Worm (Caenorhabditis elegans) whole organism, L4 larva: ENCODE measurements around the gene arrd-1.

ENCODE experiments used
- Y105C5A.15 ChIP-seq: fragments of 200-800 bp; sonication (Bioruptor generic); IDR thresholded peaks from 2 replicates; pipeline ENCODE4 v1.3.6; 2022; ENCODE audit warnings: missing genetic modification characterization, missing compliant biosample characterization
- Y75B8A.6 ChIP-seq: fragments of 200-800 bp; sonication (Bioruptor generic); IDR thresholded peaks from 2 replicates; pipeline ENCODE4 v1.3.6; 2022; ENCODE audit warnings: missing genetic modification reagents, missing genetic modification characterization, missing compliant biosample characterization
- lin-13 ChIP-seq: fragments of 150-350 bp; optimal IDR thresholded peaks from 2 replicates; lab custom pipeline; 2014; ENCODE audit warnings: missing biosample characterization, missing genetic modification reagents, missing genetic modification characterization
- mdl-1 ChIP-seq, 2 experiments: fragments of 150-350 bp in 1 of 2; sonication (generic microtip) in 1 of 2; optimal IDR thresholded peaks; 2 replicates each; lab custom pipeline; 2014 to 2017; ENCODE audit warnings: missing biosample characterization in 2 of 2, missing genetic modification characterization in 2 of 2
- nhr-11 ChIP-seq: fragments of 150-350 bp; optimal IDR thresholded peaks from 2 replicates; lab custom pipeline; 2014; ENCODE audit warnings: missing biosample characterization, missing genetic modification characterization
- nhr-6 ChIP-seq: fragments of 150-350 bp; optimal IDR thresholded peaks from 2 replicates; lab custom pipeline; 2014; ENCODE audit warnings: missing biosample characterization, missing genetic modification characterization
- pqm-1 ChIP-seq: sonication (generic microtip); optimal IDR thresholded peaks from 2 replicates; lab custom pipeline; 2017; ENCODE audit warnings: missing biosample characterization, missing genetic modification characterization
- zip-11 ChIP-seq: fragments of 200-800 bp; sonication (Bioruptor generic); IDR thresholded peaks from 2 replicates; pipeline ENCODE4 v1.3.6; 2022; ENCODE audit warnings: missing genetic modification characterization, missing compliant biosample characterization
- ztf-11 ChIP-seq: fragments of 150-350 bp; optimal IDR thresholded peaks from 2 replicates; lab custom pipeline; 2014; ENCODE audit warnings: missing biosample characterization, missing genetic modification characterization

DNA sequence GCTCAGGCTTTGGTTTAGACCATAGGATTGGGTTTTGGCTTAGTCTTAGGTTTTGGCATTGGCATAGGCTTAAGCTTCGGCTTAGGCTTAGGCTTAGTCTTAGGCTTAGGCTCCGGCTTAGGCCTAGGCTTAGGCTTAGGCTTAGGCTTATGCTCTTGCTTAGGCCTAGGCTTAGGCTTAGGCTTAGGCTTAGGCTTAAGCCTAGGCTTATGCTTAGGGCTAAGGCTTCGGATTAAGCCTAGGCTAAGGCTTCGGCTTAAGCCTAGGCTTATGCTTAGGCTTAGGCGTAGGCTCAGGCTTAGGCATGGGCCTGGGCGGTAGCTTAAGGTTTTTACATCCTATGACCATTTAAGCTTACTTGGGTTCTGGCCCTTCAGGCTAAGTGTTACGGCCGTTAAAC is 24.0 kb downstream of the arrd-1 start:
- TF ChIP-seq nhr-11 (tag; lab: Kevin White, UChicago) (no peak), nhr-6 (no peak), mdl-1 (tag; optimal IDR thresholded peaks at IDR 0.05; lab: Kevin White, UChicago) (no peak), zip-11 (GFP tag; lab: Robert Waterston, UW) (no peak), Y75B8A.6 (GFP tag; lab: Robert Waterston, UW) (no peak), Y105C5A.15 (GFP tag; lab: Robert Waterston, UW) (no peak), ztf-11 (tag; lab: Kevin White, UChicago) (no peak), pqm-1 (tag; lab: Kevin White, UChicago) (no peak), lin-13 (no peak)
